Worm (Caenorhabditis elegans) whole organism, L4 larva: ENCODE results near the gene srd-19.
A peak's percentile ranks its signal among the peaks of the same experiment; 100 is the strongest.

Experiments used
- F10B5.3 ChIP-seq: sonication (generic microtip); optimal IDR thresholded peaks from 2 replicates; lab custom pipeline; 2016; ENCODE audit warnings: mild to moderate bottlenecking, missing genetic modification characterization, missing compliant biosample characterization
- F37D6.2 ChIP-seq: sonication (generic microtip); optimal IDR thresholded peaks from 2 replicates; lab custom pipeline; 2016; ENCODE audit warnings: mild to moderate bottlenecking, missing genetic modification characterization, missing compliant biosample characterization
- T20F7.1 ChIP-seq: fragments of 200-800 bp; sonication (Bioruptor generic); optimal IDR thresholded peaks from 2 replicates; lab custom pipeline; 2018; ENCODE audit warnings: mild to moderate bottlenecking, missing genetic modification characterization, missing compliant biosample characterization
- Y105C5A.15 ChIP-seq: fragments of 200-800 bp; sonication (Bioruptor generic); IDR thresholded peaks from 2 replicates; pipeline ENCODE4 v1.3.6; 2022; ENCODE audit warnings: missing genetic modification characterization, missing compliant biosample characterization
- Y48G9A.11 ChIP-seq: fragments of 200-800 bp; sonication (Bioruptor generic); IDR thresholded peaks from 2 replicates; pipeline ENCODE4 v1.3.6; 2022; ENCODE audit warnings: missing genetic modification reagents, missing genetic modification characterization, missing compliant biosample characterization
- Y75B8A.6 ChIP-seq: fragments of 200-800 bp; sonication (Bioruptor generic); IDR thresholded peaks from 2 replicates; pipeline ENCODE4 v1.3.6; 2022; ENCODE audit warnings: missing genetic modification reagents, missing genetic modification characterization, missing compliant biosample characterization
- ama-1 ChIP-seq: fragments of 150-350 bp; optimal IDR thresholded peaks from 2 replicates; lab custom pipeline; 2014; ENCODE audit warnings: inconsistent platforms, mixed read lengths
- arid-1 ChIP-seq: fragments of 200-800 bp; sonication (Bioruptor generic); conservative IDR thresholded peaks from 2 replicates; pipeline ENCODE4 v1.3.6; 2022; ENCODE audit warnings: missing genetic modification reagents, missing genetic modification characterization, missing compliant biosample characterization
- ceh-20 ChIP-seq: fragments of 200-800 bp; sonication (Bioruptor generic); IDR thresholded peaks from 2 replicates; pipeline ENCODE4 v1.3.6; 2022; ENCODE audit warnings: missing genetic modification reagents, missing genetic modification characterization, missing compliant biosample characterization
- ceh-28 ChIP-seq: fragments of 150-350 bp; optimal IDR thresholded peaks from 2 replicates; lab custom pipeline; 2014; ENCODE audit warnings: missing biosample characterization, missing genetic modification reagents, missing genetic modification characterization
- ceh-32 ChIP-seq: sonication (generic microtip); optimal IDR thresholded peaks from 2 replicates; lab custom pipeline; 2016; ENCODE audit warnings: mild to moderate bottlenecking, missing genetic modification characterization, missing compliant biosample characterization; ENCODE audit not compliant: poor library complexity
- ceh-82 ChIP-seq: sonication (generic microtip); optimal IDR thresholded peaks from 2 replicates; lab custom pipeline; 2017; ENCODE audit warnings: missing biosample characterization, missing genetic modification characterization
- ces-1 ChIP-seq: fragments of 150-350 bp; sonication (generic microtip); optimal IDR thresholded peaks from 4 replicates; lab custom pipeline; 2014; ENCODE audit warnings: missing biosample characterization, missing genetic modification reagents, missing genetic modification characterization
- cey-2 ChIP-seq: sonication (generic microtip); optimal IDR thresholded peaks from 3 replicates; lab custom pipeline; 2017; ENCODE audit warnings: missing genetic modification characterization, mild to moderate bottlenecking, missing compliant biosample characterization, antibody characterized with exemption, borderline replicate concordance; ENCODE audit not compliant: insufficient read depth
- ctbp-1 ChIP-seq: fragments of 200-800 bp; sonication (Bioruptor generic); IDR thresholded peaks from 2 replicates; pipeline ENCODE4 v1.3.6; 2022; ENCODE audit warnings: missing genetic modification reagents, missing genetic modification characterization, missing compliant biosample characterization
- daf-12 ChIP-seq: fragments of 150-350 bp; optimal IDR thresholded peaks from 2 replicates; lab custom pipeline; 2014; ENCODE audit warnings: missing biosample characterization, missing genetic modification reagents, missing genetic modification characterization
- daf-8 ChIP-seq: fragments of 200-800 bp; sonication (Bioruptor generic); IDR thresholded peaks from 2 replicates; pipeline ENCODE4 v1.3.6; 2022; ENCODE audit warnings: missing genetic modification characterization, missing compliant biosample characterization
- duxl-1 ChIP-seq: sonication (generic microtip); optimal IDR thresholded peaks from 2 replicates; lab custom pipeline; 2016; ENCODE audit warnings: mild to moderate bottlenecking, missing genetic modification characterization, moderate library complexity, missing compliant biosample characterization; ENCODE audit not compliant: poor library complexity
- egl-27 ChIP-seq: sonication (generic microtip); optimal IDR thresholded peaks from 3 replicates; lab custom pipeline; 2017; ENCODE audit warnings: missing biosample characterization, missing genetic modification reagents, missing genetic modification characterization
- egl-43 ChIP-seq: fragments of 200-800 bp; sonication (Bioruptor generic); IDR thresholded peaks from 2 replicates; pipeline ENCODE4 v1.3.6; 2022; ENCODE audit warnings: missing genetic modification reagents, missing genetic modification characterization, missing compliant biosample characterization
- fos-1 ChIP-seq: fragments of 150-350 bp; optimal IDR thresholded peaks from 2 replicates; lab custom pipeline; 2014; ENCODE audit warnings: missing biosample characterization, missing genetic modification characterization
- gei-8 ChIP-seq: fragments of 200-800 bp; sonication (Bioruptor generic); optimal IDR thresholded peaks from 2 replicates; lab custom pipeline; 2018; ENCODE audit warnings: mild to moderate bottlenecking, missing genetic modification characterization, missing compliant biosample characterization
- hlh-11 ChIP-seq: fragments of 200-800 bp; sonication (Bioruptor generic); optimal IDR thresholded peaks from 2 replicates; lab custom pipeline; 2018; ENCODE audit warnings: mild to moderate bottlenecking, missing genetic modification characterization, missing compliant biosample characterization
- hlh-30 ChIP-seq: sonication (generic microtip); optimal IDR thresholded peaks from 2 replicates; lab custom pipeline; 2017; ENCODE audit warnings: antibody characterized with exemption, mild to moderate bottlenecking, missing genetic modification characterization, missing compliant biosample characterization; ENCODE audit not compliant: insufficient read depth
- jun-1 ChIP-seq: fragments of 150-350 bp; optimal IDR thresholded peaks from 2 replicates; lab custom pipeline; 2014; ENCODE audit warnings: missing biosample characterization, missing genetic modification reagents, missing genetic modification characterization
- lin-13 ChIP-seq: fragments of 150-350 bp; optimal IDR thresholded peaks from 2 replicates; lab custom pipeline; 2014; ENCODE audit warnings: missing biosample characterization, missing genetic modification reagents, missing genetic modification characterization
- lin-38 ChIP-seq: fragments of 200-800 bp; sonication (Bioruptor generic); IDR thresholded peaks from 2 replicates; pipeline ENCODE4 v1.3.6; 2022; ENCODE audit warnings: missing genetic modification reagents, missing genetic modification characterization, missing compliant biosample characterization
- lin-39 ChIP-seq: fragments of 150-350 bp; optimal IDR thresholded peaks from 2 replicates; lab custom pipeline; 2014; ENCODE audit warnings: missing biosample characterization, missing genetic modification reagents, missing genetic modification characterization
- lsy-2 ChIP-seq, 2 experiments: fragments of 150-350 bp in 1 of 2; sonication (generic microtip) in 1 of 2; optimal IDR thresholded peaks; 2 replicates each; lab custom pipeline; 2014 to 2017; ENCODE audit warnings: missing biosample characterization in 2 of 2, missing genetic modification characterization in 2 of 2
- mdl-1 ChIP-seq, 2 experiments: fragments of 150-350 bp in 1 of 2; sonication (generic microtip) in 1 of 2; optimal IDR thresholded peaks; 2 replicates each; lab custom pipeline; 2014 to 2017; ENCODE audit warnings: missing biosample characterization in 2 of 2, missing genetic modification characterization in 2 of 2
- mxl-2 ChIP-seq: fragments of 200-800 bp; sonication (Bioruptor generic); conservative IDR thresholded peaks from 2 replicates; pipeline ENCODE4 v1.3.6; 2022; ENCODE audit warnings: missing genetic modification reagents, missing genetic modification characterization, missing compliant biosample characterization
- mxl-3 ChIP-seq: fragments of 200-800 bp; sonication (Bioruptor generic); optimal IDR thresholded peaks from 2 replicates; lab custom pipeline; 2018; ENCODE audit warnings: mild to moderate bottlenecking, missing genetic modification characterization, missing compliant biosample characterization
- nhr-25 ChIP-seq: sonication (generic microtip); optimal IDR thresholded peaks from 2 replicates; lab custom pipeline; 2017; ENCODE audit warnings: missing genetic modification characterization, mild to moderate bottlenecking, missing compliant biosample characterization, antibody characterized with exemption, moderate library complexity, borderline replicate concordance; ENCODE audit not compliant: insufficient read depth
- nhr-28 ChIP-seq: fragments of 150-350 bp; optimal IDR thresholded peaks from 2 replicates; lab custom pipeline; 2014; ENCODE audit warnings: missing biosample characterization, missing genetic modification characterization
- nhr-48 ChIP-seq: sonication (generic microtip); optimal IDR thresholded peaks from 2 replicates; lab custom pipeline; 2016; ENCODE audit warnings: mild to moderate bottlenecking, missing genetic modification characterization, missing compliant biosample characterization
- php-3 ChIP-seq: fragments of 200-800 bp; sonication (Bioruptor generic); IDR thresholded peaks from 2 replicates; pipeline ENCODE4 v1.3.6; 2022; ENCODE audit warnings: missing genetic modification reagents, missing genetic modification characterization, missing compliant biosample characterization
- saeg-2 ChIP-seq: fragments of 200-800 bp; sonication (Bioruptor generic); IDR thresholded peaks from 2 replicates; pipeline ENCODE4 v1.3.6; 2022; ENCODE audit warnings: missing genetic modification reagents, missing genetic modification characterization, missing compliant biosample characterization
- sdz-12 ChIP-seq: fragments of 200-800 bp; sonication (Bioruptor generic); optimal IDR thresholded peaks from 2 replicates; lab custom pipeline; 2018; ENCODE audit warnings: mild to moderate bottlenecking, missing genetic modification characterization, missing compliant biosample characterization
- set-16 ChIP-seq: fragments of 200-800 bp; sonication (Bioruptor generic); IDR thresholded peaks from 2 replicates; pipeline ENCODE4 v1.3.6; 2022; ENCODE audit warnings: missing genetic modification reagents, missing genetic modification characterization, missing compliant biosample characterization
- snpc-1.2 ChIP-seq: fragments of 200-800 bp; sonication (Bioruptor generic); IDR thresholded peaks from 2 replicates; pipeline ENCODE4 v1.3.6; 2022; ENCODE audit warnings: missing genetic modification reagents, missing genetic modification characterization, missing compliant biosample characterization
- tra-1 ChIP-seq: fragments of 200-800 bp; sonication (Bioruptor generic); IDR thresholded peaks from 2 replicates; pipeline ENCODE4 v1.3.6; 2022; ENCODE audit warnings: missing genetic modification reagents, missing genetic modification characterization, missing compliant biosample characterization
- unc-130 ChIP-seq: sonication (generic microtip); optimal IDR thresholded peaks from 2 replicates; lab custom pipeline; 2016; ENCODE audit warnings: missing genetic modification reagents, missing genetic modification characterization, missing compliant biosample characterization
- unc-62 ChIP-seq, 3 experiments: fragments of 150-350 bp in 1 of 3; sonication (generic microtip); optimal IDR thresholded peaks in 2 of 3; peaks in 1 of 3; 1 replicate in 1 of 3; 2 replicates in 2 of 3; lab custom pipeline; 2014 to 2017; ENCODE audit warnings: missing biosample characterization in 3 of 3, missing genetic modification characterization in 3 of 3, missing genetic modification reagents in 3 of 3, missing genotype in 1 of 3
- zag-1 ChIP-seq: fragments of 150-350 bp; optimal IDR thresholded peaks from 2 replicates; lab custom pipeline; 2014; ENCODE audit warnings: missing biosample characterization, missing genetic modification characterization
- zfp-3 ChIP-seq: fragments of 200-800 bp; sonication (Bioruptor generic); conservative IDR thresholded peaks from 2 replicates; pipeline ENCODE4 v1.3.6; 2022; ENCODE audit warnings: missing genetic modification reagents, missing genetic modification characterization, missing compliant biosample characterization
- zip-11 ChIP-seq: fragments of 200-800 bp; sonication (Bioruptor generic); IDR thresholded peaks from 2 replicates; pipeline ENCODE4 v1.3.6; 2022; ENCODE audit warnings: missing genetic modification characterization, missing compliant biosample characterization
- zip-2 ChIP-seq: fragments of 150-350 bp; optimal IDR thresholded peaks from 2 replicates; lab custom pipeline; 2014; ENCODE audit warnings: missing biosample characterization, missing genetic modification characterization
- ztf-11 ChIP-seq: fragments of 150-350 bp; optimal IDR thresholded peaks from 2 replicates; lab custom pipeline; 2014; ENCODE audit warnings: missing biosample characterization, missing genetic modification characterization
- ztf-7 ChIP-seq: fragments of 150-350 bp; optimal IDR thresholded peaks from 2 replicates; lab custom pipeline; 2014; ENCODE audit warnings: missing biosample characterization, missing genetic modification characterization

Gene srd-19

ce11 chrV:13391378-13392258, 36.9 kb downstream of the srd-19 start, which contains the start of gene somi-1:
somi-1 (minus strand) TSS chrV:13391395.
- no peak for TF ChIP-seq saeg-2
- TF ChIP-seq Y48G9A.11 (GFP tag; lab: Robert Waterston, UW), result no peak
- TF ChIP-seq F10B5.3 (tag; lab: Kevin White, UChicago), result no peak
- TF ChIP-seq daf-12 (tag; lab: Kevin White, UChicago), result no peak
- no peak for TF ChIP-seq Y105C5A.15 (GFP tag; lab: Robert Waterston, UW)
- TF ChIP-seq nhr-25, result no peak
- no peak for TF ChIP-seq ama-1 (lab: Kevin White, UChicago)
- TF ChIP-seq mdl-1 (tag; optimal IDR thresholded peaks at IDR 0.05; lab: Kevin White, UChicago), result no peak
- TF ChIP-seq zfp-3 (GFP tag; lab: Robert Waterston, UW), result no peak
- no peak for TF ChIP-seq duxl-1 (tag; lab: Kevin White, UChicago)
- TF ChIP-seq daf-8 (GFP tag; lab: Robert Waterston, UW), result no peak
- TF ChIP-seq gei-8 (GFP tag; lab: Kevin White, UChicago), result no peak
- TF ChIP-seq egl-43 (GFP tag; lab: Robert Waterston, UW), result no peak
- TF ChIP-seq unc-62 (GFP tag; optimal IDR thresholded peaks at IDR 0.05 in 1 of 2; lab: Kevin White, UChicago), result peak in 1 of 2 experiments; percentile 88
- TF ChIP-seq unc-62 (tag; optimal IDR thresholded peaks at IDR 0.05; lab: Kevin White, UChicago), result no peak
- no peak for TF ChIP-seq ztf-7 (tag; lab: Kevin White, UChicago)
- TF ChIP-seq set-16 (GFP tag; lab: Robert Waterston, UW), result no peak
- TF ChIP-seq hlh-30, result peak; percentile 59
- no peak for TF ChIP-seq snpc-1.2 (GFP tag; lab: Robert Waterston, UW)
- peak; percentile 0 for TF ChIP-seq mxl-3
- no peak for TF ChIP-seq egl-27 (tag; lab: Kevin White, UChicago)
- TF ChIP-seq lin-13 (GFP tag; lab: Kevin White, UChicago), result no peak
- no peak for TF ChIP-seq zip-2 (tag; lab: Kevin White, UChicago)
- TF ChIP-seq lsy-2 (tag; optimal IDR thresholded peaks at IDR 0.05; lab: Kevin White, UChicago), result no peak
- TF ChIP-seq zip-11 (GFP tag; lab: Robert Waterston, UW), result no peak
- TF ChIP-seq nhr-48 (tag; lab: Kevin White, UChicago), result no peak
- no peak for TF ChIP-seq mxl-2 (GFP tag; lab: Robert Waterston, UW)
- TF ChIP-seq ceh-32, result no peak
- TF ChIP-seq hlh-11 (tag; lab: Kevin White, UChicago), result no peak
- TF ChIP-seq ceh-82, result no peak
- TF ChIP-seq cey-2 (tag; lab: Kevin White, UChicago), result no peak
- TF ChIP-seq nhr-28 (tag; lab: Kevin White, UChicago), result peak; percentile 47
- TF ChIP-seq ceh-20 (GFP tag; lab: Robert Waterston, UW), result no peak
- peak; percentile 83 for TF ChIP-seq ces-1
- no peak for TF ChIP-seq lin-39 (tag; lab: Kevin White, UChicago)
- TF ChIP-seq sdz-12 (GFP tag; lab: Kevin White, UChicago), result no peak
- no peak for TF ChIP-seq jun-1 (tag; lab: Kevin White, UChicago)
- no peak for TF ChIP-seq unc-130 (GFP tag; lab: Kevin White, UChicago)
- TF ChIP-seq ceh-28 (tag; lab: Kevin White, UChicago), result no peak
- TF ChIP-seq tra-1 (GFP tag; lab: Robert Waterston, UW), result no peak
- no peak for TF ChIP-seq arid-1 (GFP tag; lab: Robert Waterston, UW)
- no peak for TF ChIP-seq ztf-11 (tag; lab: Kevin White, UChicago)
- TF ChIP-seq lin-38 (GFP tag; lab: Robert Waterston, UW), result no peak
- peak; percentile 33; the same call in 1 of the 2 replicates for TF ChIP-seq ctbp-1 (GFP tag; lab: Robert Waterston, UW)
- TF ChIP-seq fos-1, result no peak
- no peak for TF ChIP-seq T20F7.1 (GFP tag; lab: Kevin White, UChicago)
- no peak for TF ChIP-seq Y75B8A.6 (GFP tag; lab: Robert Waterston, UW)
- no peak for TF ChIP-seq zag-1
- no peak for TF ChIP-seq F37D6.2
- TF ChIP-seq php-3, result no peak
